Fruit fly (Drosophila melanogaster): ENCODE results near the gene CG31446.

Gene CG31446

DNA sequence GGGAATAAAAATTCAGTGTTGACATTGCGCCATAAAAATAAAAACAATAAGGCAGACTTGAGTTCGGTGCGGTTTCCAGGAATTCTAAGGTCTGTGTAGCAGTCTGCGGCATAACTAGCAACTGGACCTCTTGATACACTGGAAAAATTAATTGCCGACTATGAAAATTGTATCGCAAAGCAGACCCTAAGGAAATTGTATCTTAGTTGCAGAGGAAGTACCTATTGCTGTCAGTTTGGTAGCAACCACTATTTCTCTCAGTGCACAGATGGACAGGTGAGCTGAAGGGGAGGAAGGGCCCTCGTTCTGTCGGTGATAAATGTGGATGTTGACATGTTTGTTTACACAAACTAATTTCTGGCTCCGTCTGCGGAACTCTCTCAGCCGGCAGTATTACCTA lies 48.2 kb upstream of the CG31446 start (continued):
- peak; percentile 82 for TF ChIP-seq fd102C (GFP tag; optimal IDR thresholded peaks at IDR 0.05)
- no peak for TF ChIP-seq CG18011 (GFP tag; optimal IDR thresholded peaks at IDR 0.05)
- no peak for TF ChIP-seq kay (GFP tag; optimal IDR thresholded peaks at IDR 0.05)
- TF ChIP-seq klu (GFP tag; IDR thresholded peaks at IDR 0.05): no peak
- no peak for TF ChIP-seq sqz (GFP tag; optimal IDR thresholded peaks at IDR 0.05)
- no peak for TF ChIP-seq CG6272 (GFP tag; IDR thresholded peaks at IDR 0.05)
- no peak for TF ChIP-seq CG13424 (tag; optimal IDR thresholded peaks at IDR 0.05)
- TF ChIP-seq CG8281 (tag; optimal IDR thresholded peaks at IDR 0.05): no peak
- no peak for TF ChIP-seq ERR (GFP tag; optimal IDR thresholded peaks at IDR 0.05)
- no peak for TF ChIP-seq trh (GFP tag; optimal IDR thresholded peaks at IDR 0.05)
- TF ChIP-seq bcd (GFP tag; optimal IDR thresholded peaks at IDR 0.05): no peak
- TF ChIP-seq CG10431 (GFP tag; optimal IDR thresholded peaks at IDR 0.05): no peak
- no peak for TF ChIP-seq CG2875 (GFP tag; optimal IDR thresholded peaks at IDR 0.05)
- TF ChIP-seq CG6765 (GFP tag; optimal IDR thresholded peaks at IDR 0.05): no peak
- no peak for TF ChIP-seq Tbp (GFP tag; optimal IDR thresholded peaks at IDR 0.05)
- TF ChIP-seq Dref (GFP tag; IDR thresholded peaks at IDR 0.05): no peak
- TF ChIP-seq vvl (GFP tag; IDR thresholded peaks at IDR 0.05): peak; percentile 46
- TF ChIP-seq CG10462 (GFP tag; optimal IDR thresholded peaks at IDR 0.05): no peak
- no peak for TF ChIP-seq CG6791 (GFP tag; IDR thresholded peaks at IDR 0.05; ENCODE audit: partially characterized antibody)
- no peak for TF ChIP-seq CG1792 (GFP tag; optimal IDR thresholded peaks at IDR 0.05)
- no peak for TF ChIP-seq oc (tag; optimal IDR thresholded peaks at IDR 0.05)
- no peak for TF ChIP-seq CG13287 (GFP tag; IDR thresholded peaks at IDR 0.05; ENCODE audit: partially characterized antibody)
- peak; percentile 76 for TF ChIP-seq CG9727 (GFP tag; optimal IDR thresholded peaks at IDR 0.05)
- TF ChIP-seq tap (tag; optimal IDR thresholded peaks at IDR 0.05): no peak
- no peak for TF ChIP-seq Poxn (GFP tag; IDR thresholded peaks at IDR 0.05)
- no peak for TF ChIP-seq cas (GFP tag; IDR thresholded peaks at IDR 0.05)
- no peak for TF ChIP-seq CkIIα-i1 (GFP tag; IDR thresholded peaks at IDR 0.05)
- peak; percentile 37 for TF ChIP-seq Hsf (GFP tag; optimal IDR thresholded peaks at IDR 0.05)
- TF ChIP-seq CG2116 (GFP tag; optimal IDR thresholded peaks at IDR 0.05): no peak
- no peak for TF ChIP-seq sug (tag; optimal IDR thresholded peaks at IDR 0.05)
- TF ChIP-seq dati (GFP tag; IDR thresholded peaks at IDR 0.05): 0 out of 2 replicates have a peak, but pooled peaks have one; percentile 21
- TF ChIP-seq CG4820 (GFP tag; optimal IDR thresholded peaks at IDR 0.05): peak; percentile 16
- no peak for TF ChIP-seq jing (GFP tag; optimal IDR thresholded peaks at IDR 0.05)
- peak; percentile 11 for TF ChIP-seq Ets97D (GFP tag; optimal IDR thresholded peaks at IDR 0.05)
- peak; percentile 18 for TF ChIP-seq D19A (tag; optimal IDR thresholded peaks at IDR 0.05)
- TF ChIP-seq Atf-2 (GFP tag; optimal IDR thresholded peaks at IDR 0.05): no peak
- peak; percentile 31 for TF ChIP-seq vfl (GFP tag; optimal IDR thresholded peaks at IDR 0.05)
- no peak for TF ChIP-seq Usf (GFP tag; optimal IDR thresholded peaks at IDR 0.05)
- no peak for TF ChIP-seq jigr1 (GFP tag; IDR thresholded peaks at IDR 0.05)
- TF ChIP-seq CG3281 (GFP tag; optimal IDR thresholded peaks at IDR 0.05): no peak
- no peak for TF ChIP-seq HLH3B (GFP tag; IDR thresholded peaks at IDR 0.05)
- TF ChIP-seq hb (GFP tag; IDR thresholded peaks at IDR 0.05; ENCODE audit: partially characterized antibody): no peak
- no peak for TF ChIP-seq Atf6 (GFP tag; IDR thresholded peaks at IDR 0.05)
- TF ChIP-seq pum (GFP tag; optimal IDR thresholded peaks at IDR 0.05): peak; percentile 84
- no peak for TF ChIP-seq CG12299 (tag; optimal IDR thresholded peaks at IDR 0.05)
- peak; percentile 63 for TF ChIP-seq CG17361 (GFP tag; IDR thresholded peaks at IDR 0.05)
- TF ChIP-seq CG6813 (GFP tag; optimal IDR thresholded peaks at IDR 0.05): no peak
- 0 out of 2 replicates have a peak, but pooled peaks have one; percentile 19 for TF ChIP-seq H2.0 (GFP tag; IDR thresholded peaks at IDR 0.05)
- TF ChIP-seq CG16779 (GFP tag; IDR thresholded peaks at IDR 0.05): no peak
- TF ChIP-seq Bgb (GFP tag; IDR thresholded peaks at IDR 0.05; ENCODE audit: partially characterized antibody): no peak
- TF ChIP-seq CG43689 (GFP tag; IDR thresholded peaks at IDR 0.05): no peak
- TF ChIP-seq Dfd (GFP tag; optimal IDR thresholded peaks at IDR 0.05): no peak

Measured in whole organism, embryonic.